Fruit fly (Drosophila melanogaster) whole organism, embryonic: Measurements from ENCODE around the gene CG15767.

Source experiments
- Asciz ChIP-seq: fragments of 200-800 bp; sonication (Bioruptor generic); optimal IDR thresholded peaks from 2 replicates; lab custom pipeline; 2017; ENCODE audit warnings: missing biosample characterization, mild to moderate bottlenecking, missing genetic modification characterization, missing genetic modification reagents
- Atf-2 ChIP-seq: fragments of 200-800 bp; sonication (Bioruptor generic); optimal IDR thresholded peaks from 2 replicates; lab custom pipeline; 2016; ENCODE audit warnings: missing biosample characterization, missing genetic modification characterization
- Awh ChIP-seq: fragments of 200-800 bp; sonication (Bioruptor generic); IDR thresholded peaks from 2 replicates; pipeline ENCODE4, ENCODE4 v1.3.6; 2022; ENCODE audit warnings: missing biosample characterization, missing genetic modification characterization
- B-H1 ChIP-seq: fragments of 200-800 bp; sonication (Bioruptor generic); IDR thresholded peaks from 3 replicates; pipeline ENCODE4 v1.3.6; 2022; ENCODE audit warnings: missing biosample characterization, missing genetic modification characterization
- CG10147 ChIP-seq: fragments of 200-800 bp; sonication (Bioruptor generic); optimal IDR thresholded peaks from 2 replicates; lab custom pipeline; 2019; ENCODE audit warnings: missing biosample characterization, mild to moderate bottlenecking, missing genetic modification characterization, moderate library complexity
- CG10209 ChIP-seq: fragments of 200-800 bp; sonication (Bioruptor generic); optimal IDR thresholded peaks from 3 replicates; lab custom pipeline; 2017; ENCODE audit warnings: missing biosample characterization, mild to moderate bottlenecking, missing genetic modification characterization, missing genetic modification reagents
- CG10959 ChIP-seq: fragments of 200-800 bp; sonication (Bioruptor generic); IDR thresholded peaks from 2 replicates; pipeline ENCODE4 v1.3.6; 2022; ENCODE audit warnings: missing biosample characterization, missing genetic modification characterization
- CG10979 ChIP-seq: fragments of 200-800 bp; sonication (Bioruptor generic); optimal IDR thresholded peaks from 2 replicates; lab custom pipeline; 2018; ENCODE audit warnings: missing biosample characterization, mild to moderate bottlenecking, missing genetic modification characterization, moderate library complexity
- CG11456 ChIP-seq: fragments of 200-800 bp; sonication (Bioruptor generic); IDR thresholded peaks from 3 replicates; pipeline ENCODE4 v1.3.6; 2022; ENCODE audit warnings: missing biosample characterization, missing genetic modification characterization
- CG11504 ChIP-seq: fragments of 200-800 bp; sonication (Bioruptor generic); optimal IDR thresholded peaks from 3 replicates; lab custom pipeline; 2019; ENCODE audit warnings: missing biosample characterization, mild to moderate bottlenecking, missing genetic modification characterization, moderate library complexity
- CG12155 ChIP-seq: fragments of 200-800 bp; sonication (Bioruptor generic); optimal IDR thresholded peaks from 3 replicates; lab custom pipeline; 2016; ENCODE audit warnings: missing biosample characterization, missing genetic modification characterization
- CG12236 ChIP-seq: fragments of 200-800 bp; sonication (Bioruptor generic); optimal IDR thresholded peaks from 2 replicates; lab custom pipeline; 2016; ENCODE audit warnings: missing biosample characterization, missing genetic modification characterization
- CG12659 ChIP-seq: fragments of 200-800 bp; sonication (Bioruptor generic); optimal IDR thresholded peaks from 3 replicates; lab custom pipeline; 2017; ENCODE audit warnings: mild to moderate bottlenecking, missing biosample characterization, missing genetic modification reagents, missing genetic modification characterization
- CG12744 ChIP-seq: fragments of 200-800 bp; sonication (Bioruptor generic); optimal IDR thresholded peaks from 2 replicates; lab custom pipeline; 2016; ENCODE audit warnings: missing biosample characterization, missing genetic modification characterization
- CG13123 ChIP-seq: fragments of 200-800 bp; sonication (Bioruptor generic); optimal IDR thresholded peaks from 2 replicates; lab custom pipeline; 2016; ENCODE audit warnings: missing biosample characterization, missing genetic modification characterization
- CG14860 ChIP-seq: fragments of 200-800 bp; sonication (Bioruptor generic); IDR thresholded peaks from 3 replicates; pipeline ENCODE4 v1.3.6; 2022; ENCODE audit warnings: missing biosample characterization, missing genetic modification characterization; ENCODE audit not compliant: partially characterized antibody
- CG15011 ChIP-seq: fragments of 200-800 bp; sonication (Bioruptor generic); optimal IDR thresholded peaks from 3 replicates; lab custom pipeline; 2018; ENCODE audit warnings: missing biosample characterization, mild to moderate bottlenecking, missing genetic modification characterization
- CG15073 ChIP-seq: fragments of 200-800 bp; sonication (Bioruptor generic); optimal IDR thresholded peaks from 2 replicates; lab custom pipeline; 2016; ENCODE audit warnings: missing biosample characterization, missing genetic modification characterization
- CG1529 ChIP-seq: fragments of 200-800 bp; sonication (Bioruptor generic); optimal IDR thresholded peaks from 3 replicates; lab custom pipeline; 2018; ENCODE audit warnings: missing biosample characterization, missing genetic modification characterization
- CG17802 ChIP-seq: fragments of 200-800 bp; sonication (Bioruptor generic); optimal IDR thresholded peaks from 2 replicates; lab custom pipeline; 2018; ENCODE audit warnings: missing biosample characterization, mild to moderate bottlenecking, missing genetic modification characterization, moderate library complexity
- CG18262 ChIP-seq: fragments of 200-800 bp; optimal IDR thresholded peaks from 3 replicates; lab custom pipeline; 2019; ENCODE audit warnings: missing biosample characterization, mild to moderate bottlenecking, missing genetic modification characterization, moderate library complexity
- CG2199 ChIP-seq: fragments of 200-800 bp; sonication (Bioruptor generic); IDR thresholded peaks from 3 replicates; pipeline ENCODE4 v1.3.6; 2022; ENCODE audit warnings: missing biosample characterization, missing genetic modification characterization
- CG34376 ChIP-seq: fragments of 200-800 bp; sonication (Bioruptor generic); optimal IDR thresholded peaks from 2 replicates; lab custom pipeline; 2018; ENCODE audit warnings: missing biosample characterization, mild to moderate bottlenecking, missing genetic modification characterization
- CG3726 ChIP-seq: fragments of 200-800 bp; sonication (Bioruptor generic); IDR thresholded peaks from 3 replicates; pipeline ENCODE4, ENCODE4 v1.3.6; 2022; ENCODE audit warnings: missing biosample characterization, missing genetic modification characterization
- CG5245 ChIP-seq: fragments of 200-800 bp; sonication (Bioruptor generic); optimal IDR thresholded peaks from 3 replicates; lab custom pipeline; 2016; ENCODE audit warnings: missing biosample characterization, missing genetic modification characterization
- CG6654 ChIP-seq: fragments of 200-800 bp; sonication (Bioruptor generic); optimal IDR thresholded peaks from 2 replicates; lab custom pipeline; 2017; ENCODE audit warnings: missing biosample characterization, mild to moderate bottlenecking, missing genetic modification characterization
- CG9817 ChIP-seq: fragments of 200-800 bp; sonication (Bioruptor generic); optimal IDR thresholded peaks from 2 replicates; lab custom pipeline; 2018; ENCODE audit warnings: missing biosample characterization, mild to moderate bottlenecking, missing genetic modification characterization, moderate library complexity
- Eip74EF ChIP-seq, 2 experiments: fragments of 200-800 bp in 1 of 2; fragments of >200 bp in 1 of 2; sonication (Bioruptor generic) in 1 of 2; optimal IDR thresholded peaks; 2 replicates each; lab custom pipeline; 2017 to 2019; ENCODE audit warnings: missing biosample characterization in 2 of 2, missing genetic modification characterization in 2 of 2, mild to moderate bottlenecking in 1 of 2, moderate library complexity in 1 of 2
- Fer2 ChIP-seq: fragments of 200-800 bp; sonication (Bioruptor generic); optimal IDR thresholded peaks from 2 replicates; lab custom pipeline; 2018; ENCODE audit warnings: missing biosample characterization, mild to moderate bottlenecking, missing genetic modification characterization, moderate library complexity
- Myb ChIP-seq: fragments of 200-800 bp; sonication (Bioruptor generic); optimal IDR thresholded peaks from 2 replicates; lab custom pipeline; 2016; ENCODE audit warnings: missing biosample characterization, missing genetic modification characterization
- Neu2 ChIP-seq: fragments of 200-800 bp; sonication (Bioruptor generic); optimal IDR thresholded peaks from 3 replicates; lab custom pipeline; 2016; ENCODE audit warnings: missing biosample characterization, missing genetic modification characterization, borderline replicate concordance
- Scr ChIP-seq: fragments of 200-800 bp; sonication (Bioruptor generic); IDR thresholded peaks from 2 replicates; pipeline ENCODE4 v1.3.6; 2022; ENCODE audit warnings: missing biosample characterization, missing genetic modification characterization; ENCODE audit not compliant: partially characterized antibody
- bab2 ChIP-seq: fragments of 200-800 bp; sonication (Bioruptor generic); optimal IDR thresholded peaks from 2 replicates; lab custom pipeline; 2016; ENCODE audit warnings: missing biosample characterization, missing genetic modification characterization
- crc ChIP-seq: fragments of 200-800 bp; sonication (Bioruptor generic); optimal IDR thresholded peaks from 2 replicates; lab custom pipeline; 2016; ENCODE audit warnings: missing biosample characterization, missing genetic modification characterization
- crol ChIP-seq: fragments of 200-800 bp; sonication (Bioruptor generic); IDR thresholded peaks from 2 replicates; pipeline ENCODE4 v1.3.6; 2022; ENCODE audit warnings: missing biosample characterization, missing genetic modification characterization
- en ChIP-seq: fragments of 200-800 bp; sonication (Bioruptor generic); optimal IDR thresholded peaks from 2 replicates; lab custom pipeline; 2016; ENCODE audit warnings: missing biosample characterization, missing genetic modification characterization
- fd96Cb ChIP-seq: fragments of 200-800 bp; sonication (Bioruptor generic); optimal IDR thresholded peaks from 2 replicates; lab custom pipeline; 2018; ENCODE audit warnings: missing biosample characterization, mild to moderate bottlenecking, missing genetic modification characterization, moderate library complexity
- her ChIP-seq: fragments of 200-800 bp; sonication (Bioruptor generic); optimal IDR thresholded peaks from 2 replicates; lab custom pipeline; 2016; ENCODE audit warnings: missing biosample characterization, missing genetic modification characterization
- inv ChIP-seq: fragments of 200-800 bp; sonication (Bioruptor generic); IDR thresholded peaks from 2 replicates; pipeline ENCODE4 v1.3.6; 2022; ENCODE audit warnings: missing biosample characterization, missing genetic modification characterization; ENCODE audit not compliant: partially characterized antibody
- mirr ChIP-seq: fragments of 200-800 bp; sonication (Bioruptor generic); optimal IDR thresholded peaks from 3 replicates; lab custom pipeline; 2018; ENCODE audit warnings: missing biosample characterization, mild to moderate bottlenecking, missing genetic modification characterization
- org-1 ChIP-seq: fragments of 200-800 bp; sonication (Bioruptor generic); optimal IDR thresholded peaks from 2 replicates; lab custom pipeline; 2017; ENCODE audit warnings: missing biosample characterization, missing genetic modification characterization
- peb ChIP-seq: fragments of 200-800 bp; sonication (Bioruptor generic); IDR thresholded peaks from 2 replicates; pipeline ENCODE4 v1.3.6; 2022; ENCODE audit warnings: missing biosample characterization, missing genetic modification characterization
- row ChIP-seq: fragments of 200-800 bp; sonication (Bioruptor generic); IDR thresholded peaks from 3 replicates; pipeline ENCODE4 v1.3.6; 2022; ENCODE audit warnings: missing biosample characterization, missing genetic modification characterization
- sc ChIP-seq, 3 experiments: fragments of >200 bp in 2 of 3; fragments of 200-800 bp in 1 of 3; sonication (Bioruptor generic) in 1 of 3; optimal IDR thresholded peaks; 2 replicates in 2 of 3; 3 replicates in 1 of 3; lab custom pipeline; 2017; ENCODE audit warnings: mild to moderate bottlenecking in 1 of 3, missing biosample characterization in 1 of 3, missing genetic modification characterization in 1 of 3, missing genetic modification reagents in 1 of 3
- slbo ChIP-seq: fragments of 200-800 bp; sonication (Bioruptor generic); IDR thresholded peaks from 2 replicates; pipeline ENCODE4 v1.3.6; 2022; ENCODE audit warnings: missing biosample characterization, missing genetic modification characterization
- trem ChIP-seq: fragments of 200-800 bp; optimal IDR thresholded peaks from 3 replicates; lab custom pipeline; 2019; ENCODE audit warnings: missing biosample characterization, mild to moderate bottlenecking, missing genetic modification characterization, moderate library complexity

The CG15767 gene

DNA sequence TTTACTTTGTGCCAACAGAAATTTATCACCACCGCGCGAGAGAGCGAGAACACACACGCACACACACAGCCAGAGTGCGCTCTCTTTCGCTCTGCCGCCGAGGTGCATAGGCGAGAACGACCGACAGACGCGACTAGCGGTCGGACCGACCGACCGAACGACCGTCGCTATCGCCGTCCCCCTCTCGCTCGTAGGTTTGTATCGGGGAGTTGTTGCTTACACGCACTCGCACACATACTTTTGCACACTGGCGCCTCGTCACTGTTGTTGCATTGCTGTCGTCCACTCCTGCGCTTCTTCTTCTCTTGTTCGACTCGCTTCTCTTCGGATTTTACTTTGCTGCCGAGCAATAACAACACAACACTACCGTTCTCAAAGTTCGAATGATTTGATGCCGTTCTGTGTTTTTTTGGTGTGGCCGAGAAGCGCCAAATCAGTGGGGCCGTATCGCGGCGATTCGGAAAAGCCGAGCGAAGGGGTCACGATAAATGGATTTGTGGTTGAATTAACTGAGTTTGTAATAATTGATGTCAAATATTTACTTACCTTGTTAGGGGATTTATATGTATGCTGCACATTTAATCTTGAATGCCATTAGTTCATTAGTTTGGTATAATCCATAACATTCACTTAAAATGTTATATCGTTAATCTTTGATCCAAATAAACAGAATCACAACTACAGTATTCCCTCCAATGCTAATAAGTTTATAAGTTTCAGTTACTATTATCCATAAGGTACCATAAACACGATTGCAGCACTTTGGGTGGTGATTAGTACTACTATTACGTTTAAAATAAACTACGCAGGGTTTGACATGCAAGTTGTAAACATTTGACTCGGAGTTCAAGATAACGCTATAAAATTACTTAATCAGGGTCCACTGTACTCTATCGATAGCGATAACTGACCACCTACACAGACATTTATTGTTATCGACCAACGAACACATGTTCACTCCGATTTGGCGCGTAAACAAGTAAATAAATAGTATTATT lies 42.1 kb upstream of the CG15767 start, which contains the start of the genes IntS6 and Rtel1 (continued):
- TF ChIP-seq Eip74EF (GFP tag; optimal IDR thresholded peaks at IDR 0.05; lab: Kevin White, UChicago) = peak in 1 of 2 experiments; percentile 60
- peak; percentile 85 for TF ChIP-seq CG3726
- peak; percentile 88 for TF ChIP-seq CG11456 (GFP tag; lab: Robert Waterston, UW)
- peak; percentile 87 for TF ChIP-seq CG10147 (GFP tag; lab: Kevin White, UChicago)
- peak; percentile 80 for TF ChIP-seq CG10979 (tag; lab: Kevin White, UChicago)
- TF ChIP-seq slbo (GFP tag; lab: Robert Waterston, UW) = peak; percentile 95
- peak; percentile 85 for TF ChIP-seq Atf-2 (GFP tag; lab: Kevin White, UChicago)
- peak; percentile 94 for TF ChIP-seq CG9817 (tag; lab: Kevin White, UChicago)
- TF ChIP-seq CG12236 (GFP tag; lab: Kevin White, UChicago) = peak; percentile 82
- peak; percentile 38 for TF ChIP-seq CG15073 (GFP tag; lab: Kevin White, UChicago)
- TF ChIP-seq sc (optimal IDR thresholded peaks at IDR 0.05; lab: Kevin White, UChicago) = no peak
- TF ChIP-seq sc (GFP tag; optimal IDR thresholded peaks at IDR 0.05; lab: Kevin White, UChicago) = peak; percentile 74
- TF ChIP-seq Neu2 = no peak
- TF ChIP-seq Myb (GFP tag; lab: Kevin White, UChicago) = peak; percentile 81
- TF ChIP-seq her (GFP tag; lab: Kevin White, UChicago) = peak; percentile 90
- TF ChIP-seq trem (tag; lab: Kevin White, UChicago) = peak; percentile 62
- TF ChIP-seq CG1529 = peak; percentile 80
- peak; percentile 57 for TF ChIP-seq CG17802 (tag; lab: Kevin White, UChicago)
- TF ChIP-seq inv (GFP tag; lab: Robert Waterston, UW) = no peak; the same call in 1 of the 2 replicates
- peak; percentile 71 for TF ChIP-seq CG15011 (GFP tag; lab: Kevin White, UChicago)
- TF ChIP-seq Awh = peak; percentile 78
- peak; percentile 74 for TF ChIP-seq en (GFP tag; lab: Kevin White, UChicago)
- TF ChIP-seq Fer2 = peak; percentile 88
- TF ChIP-seq CG13123 (GFP tag; lab: Kevin White, UChicago) = peak; percentile 65
- peak; percentile 91 for TF ChIP-seq CG12659
- TF ChIP-seq Asciz (GFP tag; lab: Kevin White, UChicago) = peak; percentile 66
- peak; percentile 45; the same call in 1 of the 2 replicates for TF ChIP-seq peb (GFP tag; lab: Robert Waterston, UW)
- peak; percentile 65 for TF ChIP-seq crol (GFP tag; lab: Robert Waterston, UW)
- TF ChIP-seq CG12155 (GFP tag; lab: Kevin White, UChicago) = peak; percentile 90
- peak; percentile 90 for TF ChIP-seq CG11504 (tag; lab: Kevin White, UChicago)
- TF ChIP-seq CG6654 (GFP tag; lab: Kevin White, UChicago) = peak; percentile 71
- peak; percentile 100 for TF ChIP-seq CG10209 (GFP tag; lab: Kevin White, UChicago)
- TF ChIP-seq CG10959 = peak; percentile 61
- no peak; the same call in 1 of the 2 replicates for TF ChIP-seq Scr (GFP tag; lab: Robert Waterston, UW)
- peak; percentile 98 for TF ChIP-seq CG34376 (GFP tag; lab: Kevin White, UChicago)
- TF ChIP-seq CG12744 (GFP tag; lab: Kevin White, UChicago) = peak; percentile 88
- TF ChIP-seq CG14860 (GFP tag; lab: Robert Waterston, UW) = no peak
- peak; percentile 76 for TF ChIP-seq B-H1 (GFP tag; lab: Robert Waterston, UW)
- TF ChIP-seq CG5245 (GFP tag; lab: Kevin White, UChicago) = peak; percentile 72
- TF ChIP-seq mirr (GFP tag; lab: Kevin White, UChicago) = peak; percentile 97
- TF ChIP-seq bab2 = peak; percentile 93
- TF ChIP-seq row (GFP tag; lab: Robert Waterston, UW) = peak; percentile 98
- TF ChIP-seq org-1 (GFP tag; lab: Kevin White, UChicago) = peak; percentile 71
- TF ChIP-seq fd96Cb = peak; percentile 88
- TF ChIP-seq CG18262 = peak; percentile 87
- 0 out of 3 replicates have a peak, but pooled peaks have one; percentile 27 for TF ChIP-seq CG2199 (GFP tag; lab: Robert Waterston, UW)
- TF ChIP-seq crc (GFP tag; lab: Kevin White, UChicago) = peak; percentile 80
